Fruit fly (Drosophila melanogaster) whole organism, wandering third instar larva: ENCODE results near the gene Chd1.

Experiments used
- Abd-B ChIP-seq: fragments of >200 bp; optimal IDR thresholded peaks from 2 replicates; lab custom pipeline; 2017; ENCODE audit warnings: missing biosample characterization, missing genetic modification characterization
- CG32264 ChIP-seq: fragments of 200-800 bp; sonication (Bioruptor generic); optimal IDR thresholded peaks from 2 replicates; lab custom pipeline; 2016; ENCODE audit warnings: missing biosample characterization, missing genetic modification characterization
- CG9705 ChIP-seq: fragments of 200-800 bp; sonication (Bioruptor generic); optimal IDR thresholded peaks from 2 replicates; lab custom pipeline; 2018; ENCODE audit warnings: missing biosample characterization, mild to moderate bottlenecking, missing genetic modification characterization
- Dfd ChIP-seq: fragments of >200 bp; optimal IDR thresholded peaks from 2 replicates; lab custom pipeline; 2017; ENCODE audit warnings: missing biosample characterization, missing genetic modification characterization
- Dif ChIP-seq: fragments of 200-275, 200-300 bp; sonication (Bioruptor generic); optimal IDR thresholded peaks from 2 replicates; lab custom pipeline; 2018; ENCODE audit warnings: missing biosample characterization, missing genetic modification characterization; ENCODE audit not compliant: partially characterized antibody
- GATAd ChIP-seq: sonication (Bioruptor generic); optimal IDR thresholded peaks from 2 replicates; lab custom pipeline; 2016; ENCODE audit warnings: missing biosample characterization, missing genetic modification characterization
- HLH106 ChIP-seq: fragments of 200-800 bp; optimal IDR thresholded peaks from 3 replicates; lab custom pipeline; 2019; ENCODE audit warnings: missing biosample characterization, mild to moderate bottlenecking, missing genetic modification characterization, moderate library complexity
- Hnf4 ChIP-seq: fragments of 200-800 bp; sonication (Bioruptor generic); optimal IDR thresholded peaks from 2 replicates; lab custom pipeline; 2016; ENCODE audit warnings: missing biosample characterization, mild to moderate bottlenecking, missing genetic modification characterization
- Hr78 ChIP-seq: fragments of >200 bp; optimal IDR thresholded peaks from 2 replicates; lab custom pipeline; 2017; ENCODE audit warnings: missing biosample characterization, missing genetic modification characterization
- Hr83 ChIP-seq: fragments of 200-300 bp; sonication (Bioruptor generic); optimal IDR thresholded peaks from 2 replicates; lab custom pipeline; 2016; ENCODE audit warnings: missing biosample characterization, mild to moderate bottlenecking, missing genetic modification characterization, moderate library complexity; ENCODE audit not compliant: poor library complexity, severe bottlenecking
- Jra ChIP-seq: sonication (Bioruptor generic); optimal IDR thresholded peaks from 2 replicates; lab custom pipeline; 2016; ENCODE audit warnings: missing biosample characterization, missing genetic modification characterization
- Mio ChIP-seq: sonication (Bioruptor generic); optimal IDR thresholded peaks from 2 replicates; lab custom pipeline; 2016; ENCODE audit warnings: missing biosample characterization, missing genetic modification characterization
- Myc ChIP-seq: fragments of >200 bp; optimal IDR thresholded peaks from 2 replicates; lab custom pipeline; 2017
- N ChIP-seq: fragments of >200 bp; optimal IDR thresholded peaks from 2 replicates; lab custom pipeline; 2018; ENCODE audit warnings: missing biosample characterization, missing external identifiers, missing genetic modification characterization
- OdsH ChIP-seq: fragments of 200-800 bp; sonication (Bioruptor generic); optimal IDR thresholded peaks from 2 replicates; lab custom pipeline; 2016; ENCODE audit warnings: missing biosample characterization, mild to moderate bottlenecking, missing genetic modification characterization
- Sp1 ChIP-seq: fragments of 200-800 bp; sonication (Bioruptor generic); optimal IDR thresholded peaks from 3 replicates; lab custom pipeline; 2019; ENCODE audit warnings: missing biosample characterization, mild to moderate bottlenecking, missing genetic modification characterization, moderate library complexity
- br ChIP-seq: fragments of 200-800 bp; sonication (Bioruptor generic); optimal IDR thresholded peaks from 2 replicates; lab custom pipeline; 2016; ENCODE audit warnings: missing biosample characterization, missing genetic modification characterization
- brk ChIP-seq: fragments of 200-800 bp; sonication (Bioruptor generic); optimal IDR thresholded peaks from 2 replicates; lab custom pipeline; 2016; ENCODE audit warnings: missing biosample characterization, mild to moderate bottlenecking, missing genetic modification characterization
- dl ChIP-seq, 2 experiments: fragments of 175-275, 200-275 bp in 1 of 2; fragments of 200-275 bp in 1 of 2; sonication (Bioruptor generic); optimal IDR thresholded peaks; lab custom pipeline; 2018; ENCODE audit warnings: mild to moderate bottlenecking in 2 of 2, missing biosample characterization in 2 of 2, missing genetic modification characterization in 2 of 2, moderate library complexity in 2 of 2; ENCODE audit not compliant: partially characterized antibody in 2 of 2, insufficient read depth in 1 of 2
- dmrt93B ChIP-seq: fragments of 200-800 bp; sonication (Bioruptor generic); optimal IDR thresholded peaks from 2 replicates; lab custom pipeline; 2018; ENCODE audit warnings: missing biosample characterization, mild to moderate bottlenecking, missing genetic modification characterization
- dsf ChIP-seq: sonication (Bioruptor generic); optimal IDR thresholded peaks from 2 replicates; lab custom pipeline; 2016; ENCODE audit warnings: missing biosample characterization, missing genetic modification characterization, borderline replicate concordance
- ey ChIP-seq: fragments of 200-800 bp; sonication (Bioruptor generic); optimal IDR thresholded peaks from 2 replicates; lab custom pipeline; 2016; ENCODE audit warnings: missing biosample characterization, missing genetic modification characterization
- foxo ChIP-seq, 2 experiments: fragments of 200-800 bp; sonication (Bioruptor generic); optimal IDR thresholded peaks; 2 replicates in 1 of 2; 3 replicates in 1 of 2; lab custom pipeline; 2016 to 2017; ENCODE audit warnings: missing biosample characterization in 2 of 2, missing genetic modification characterization in 2 of 2
- fru ChIP-seq: fragments of 200-800 bp; sonication (Bioruptor generic); optimal IDR thresholded peaks from 3 replicates; lab custom pipeline; 2016; ENCODE audit warnings: missing biosample characterization, mild to moderate bottlenecking, missing genetic modification characterization
- h ChIP-seq: fragments of 200-800 bp; sonication (Bioruptor generic); optimal IDR thresholded peaks from 3 replicates; lab custom pipeline; 2016; ENCODE audit warnings: missing biosample characterization, mild to moderate bottlenecking, missing genetic modification characterization
- jim ChIP-seq: fragments of 175-275, 200-325 bp; sonication (Bioruptor generic); optimal IDR thresholded peaks from 2 replicates; lab custom pipeline; 2016; ENCODE audit warnings: missing biosample characterization, mild to moderate bottlenecking, missing genetic modification characterization
- lola ChIP-seq: fragments of >200 bp; optimal IDR thresholded peaks from 2 replicates; lab custom pipeline; 2017; ENCODE audit warnings: missing biosample characterization, missing genetic modification characterization
- pan ChIP-seq: fragments of >200 bp; optimal IDR thresholded peaks from 2 replicates; lab custom pipeline; 2017
- psq ChIP-seq: fragments of 200-800 bp; sonication (Bioruptor generic); optimal IDR thresholded peaks from 3 replicates; lab custom pipeline; 2017; ENCODE audit warnings: missing biosample characterization, mild to moderate bottlenecking, missing genetic modification characterization, moderate library complexity
- rgr ChIP-seq: fragments of 200-800 bp; sonication (Bioruptor generic); optimal IDR thresholded peaks from 3 replicates; lab custom pipeline; 2016; ENCODE audit warnings: missing biosample characterization, mild to moderate bottlenecking, missing genetic modification characterization
- sage ChIP-seq: fragments of 200-800 bp; sonication (Bioruptor generic); optimal IDR thresholded peaks from 2 replicates; lab custom pipeline; 2016; ENCODE audit warnings: missing biosample characterization, mild to moderate bottlenecking, missing genetic modification characterization
- sv ChIP-seq: fragments of 200-800 bp; sonication (Bioruptor generic); optimal IDR thresholded peaks from 3 replicates; lab custom pipeline; 2016; ENCODE audit warnings: missing biosample characterization, missing genetic modification characterization
- tai ChIP-seq: sonication (Bioruptor generic); optimal IDR thresholded peaks from 2 replicates; lab custom pipeline; 2016; ENCODE audit warnings: missing biosample characterization, missing genetic modification characterization
- woc ChIP-seq: sonication (Bioruptor generic); optimal IDR thresholded peaks from 2 replicates; lab custom pipeline; 2016; ENCODE audit warnings: missing biosample characterization, mild to moderate bottlenecking, missing genetic modification characterization

Chd1 gene

dm6 chr2L:3012780-3013179, 25.3 kb upstream of the Chd1 start:
- TF ChIP-seq foxo (GFP tag; optimal IDR thresholded peaks at IDR 0.05; lab: Kevin White, UChicago) = peak in 1 of 2 experiments; percentile 40
- TF ChIP-seq sv (GFP tag; lab: Kevin White, UChicago) = peak; percentile 30
- TF ChIP-seq HLH106 (tag; lab: Kevin White, UChicago) = peak; percentile 16
- TF ChIP-seq CG9705 (GFP tag; lab: Kevin White, UChicago) = no peak
- peak; percentile 22 for TF ChIP-seq OdsH (GFP tag; lab: Kevin White, UChicago)
- peak; percentile 49 for TF ChIP-seq h (GFP tag; lab: Kevin White, UChicago)
- TF ChIP-seq rgr = peak; percentile 41
- TF ChIP-seq Hr78 (GFP tag; lab: Kevin White, UChicago) = no peak
- peak; percentile 20 for TF ChIP-seq br (GFP tag; lab: Kevin White, UChicago)
- TF ChIP-seq N (GFP tag; lab: Kevin White, UChicago) = no peak
- peak; percentile 21 for TF ChIP-seq ey

- peak; percentile 68 for TF ChIP-seq psq (GFP tag; lab: Kevin White, UChicago)
- no peak for TF ChIP-seq dl (GFP tag; optimal IDR thresholded peaks at IDR 0.05; lab: Kevin White, UChicago; ENCODE audit: insufficient read depth in 1 of 2, partially characterized antibody in 2 of 2)
- peak; percentile 80 for TF ChIP-seq fru
- peak; percentile 69 for TF ChIP-seq OdsH (GFP tag; lab: Kevin White, UChicago)
- TF ChIP-seq h (GFP tag; lab: Kevin White, UChicago) = peak; percentile 74
- TF ChIP-seq CG32264 = peak; percentile 46
- TF ChIP-seq dsf = no peak
- TF ChIP-seq Mio (GFP tag; lab: Kevin White, UChicago) = no peak
- TF ChIP-seq jim (GFP tag; lab: Kevin White, UChicago) = peak; percentile 42
- TF ChIP-seq Hr83 (GFP tag; lab: Kevin White, UChicago) = no peak
- TF ChIP-seq Dfd (GFP tag; lab: Kevin White, UChicago) = no peak
- TF ChIP-seq Sp1 (GFP tag; lab: Kevin White, UChicago) = peak; percentile 68
- TF ChIP-seq sage = no peak
- TF ChIP-seq rgr = peak; percentile 71
- TF ChIP-seq pan (lab: Kevin White, UChicago) = no peak
- TF ChIP-seq ey = peak; percentile 66
- TF ChIP-seq dmrt93B (GFP tag; lab: Kevin White, UChicago) = peak; percentile 38
- peak; percentile 61 for TF ChIP-seq woc
- TF ChIP-seq N (GFP tag; lab: Kevin White, UChicago) = no peak
- TF ChIP-seq Hr78 (GFP tag; lab: Kevin White, UChicago) = no peak
- TF ChIP-seq br (GFP tag; lab: Kevin White, UChicago) = peak; percentile 78
- TF ChIP-seq Myc (lab: Kevin White, UChicago) = no peak
- no peak for TF ChIP-seq Hnf4 (GFP tag; lab: Kevin White, UChicago)
- TF ChIP-seq lola (GFP tag; lab: Kevin White, UChicago) = no peak
- no peak for TF ChIP-seq Jra (GFP tag; lab: Kevin White, UChicago)
- TF ChIP-seq Abd-B (GFP tag; lab: Kevin White, UChicago) = no peak
- TF ChIP-seq brk = no peak
- no peak for TF ChIP-seq Dif
- peak; percentile 69 for TF ChIP-seq HLH106 (tag; lab: Kevin White, UChicago)
- peak in 1 of 2 experiments; percentile 67 for TF ChIP-seq foxo (GFP tag; optimal IDR thresholded peaks at IDR 0.05; lab: Kevin White, UChicago)
These were observed 24.0 kb upstream of the Chd1 start for dm6 chr2L:3011484-3011883.

DNA sequence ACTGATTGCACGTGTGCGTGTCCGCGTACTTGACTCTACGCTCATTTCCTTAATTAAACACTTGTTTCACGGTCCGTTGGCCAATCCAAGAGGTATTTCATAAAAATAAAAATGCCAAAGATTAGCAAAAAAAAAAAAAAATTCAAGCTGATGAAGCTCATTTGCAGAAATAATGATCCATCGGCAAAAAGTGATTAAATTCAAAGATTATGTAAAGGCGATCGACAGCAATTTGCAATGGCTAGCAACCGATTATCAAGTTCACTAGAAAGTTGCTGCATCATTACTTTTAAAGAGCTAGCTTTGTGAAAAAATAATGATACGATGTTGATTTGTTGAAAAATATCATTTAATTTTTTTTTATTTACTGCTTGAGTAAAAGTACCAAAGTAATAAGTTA, 21.9 kb upstream of the Chd1 start:
- TF ChIP-seq dl (GFP tag; optimal IDR thresholded peaks at IDR 0.05; lab: Kevin White, UChicago; ENCODE audit: insufficient read depth in 1 of 2, partially characterized antibody in 2 of 2) (no peak), tai (GFP tag; lab: Kevin White, UChicago) (no peak), HLH106 (tag; lab: Kevin White, UChicago) (no peak), h (GFP tag; lab: Kevin White, UChicago) (no peak)

dm6 chr2L:3006925-3007426, 19.5 kb upstream of the Chd1 start:
- TF ChIP-seq woc (no peak), ey (no peak), Sp1 (GFP tag; lab: Kevin White, UChicago) (no peak), GATAd (GFP tag; lab: Kevin White, UChicago) (no peak), dmrt93B (GFP tag; lab: Kevin White, UChicago) (no peak)
- TF ChIP-seq, all 38 proteins: peak for 0
